Fruit fly (Drosophila melanogaster) whole organism, embryonic: Measurements from ENCODE around the gene Jhbp16.

Source experiments
- Blimp-1 ChIP-seq: fragments of 200-800 bp; sonication (Bioruptor generic); optimal IDR thresholded peaks from 3 replicates; lab custom pipeline; 2018; ENCODE audit warnings: missing biosample characterization, missing genetic modification characterization, mild to moderate bottlenecking, moderate library complexity, missing genetic modification reagents
- CG10321 ChIP-seq: fragments of 200-800 bp; sonication (Bioruptor generic); IDR thresholded peaks from 2 replicates; pipeline ENCODE4 v1.3.6; 2022; ENCODE audit warnings: missing biosample characterization, missing genetic modification characterization
- CG15601 ChIP-seq: fragments of 200-800 bp; sonication (Bioruptor generic); optimal IDR thresholded peaks from 3 replicates; lab custom pipeline; 2019; ENCODE audit warnings: missing biosample characterization, mild to moderate bottlenecking, missing genetic modification characterization, moderate library complexity
- CG15696 ChIP-seq: fragments of 200-800 bp; sonication (Bioruptor generic); optimal IDR thresholded peaks from 2 replicates; lab custom pipeline; 2019; ENCODE audit warnings: missing biosample characterization, mild to moderate bottlenecking, missing genetic modification characterization, moderate library complexity
- CG1647 ChIP-seq: fragments of 200-800 bp; sonication (Bioruptor generic); optimal IDR thresholded peaks from 3 replicates; lab custom pipeline; 2016; ENCODE audit warnings: missing biosample characterization, missing genetic modification characterization
- CG17612 ChIP-seq: fragments of 200-800 bp; sonication (Bioruptor generic); IDR thresholded peaks from 2 replicates; pipeline ENCODE4 v1.3.6; 2022; ENCODE audit warnings: missing biosample characterization, missing genetic modification characterization
- CG31365 ChIP-seq: fragments of 200-800 bp; sonication (Bioruptor generic); optimal IDR thresholded peaks from 2 replicates; lab custom pipeline; 2018; ENCODE audit warnings: missing biosample characterization, mild to moderate bottlenecking, missing genetic modification characterization
- CG33557 ChIP-seq: fragments of 200-800 bp; sonication (Bioruptor generic); optimal IDR thresholded peaks from 2 replicates; lab custom pipeline; 2019; ENCODE audit warnings: missing biosample characterization, mild to moderate bottlenecking, missing genetic modification characterization, moderate library complexity
- CG34422 ChIP-seq: fragments of 200-800 bp; sonication (Bioruptor generic); IDR thresholded peaks from 3 replicates; pipeline ENCODE4 v1.3.6; 2022; ENCODE audit warnings: missing biosample characterization, missing genetic modification characterization
- CG3995 ChIP-seq: fragments of 200-800 bp; sonication (Bioruptor generic); optimal IDR thresholded peaks from 3 replicates; lab custom pipeline; 2016; ENCODE audit warnings: missing biosample characterization, missing genetic modification characterization
- CG6654 ChIP-seq: fragments of 200-800 bp; sonication (Bioruptor generic); optimal IDR thresholded peaks from 2 replicates; lab custom pipeline; 2017; ENCODE audit warnings: missing biosample characterization, mild to moderate bottlenecking, missing genetic modification characterization
- CG7271 ChIP-seq: fragments of 200-800 bp; sonication (Bioruptor generic); optimal IDR thresholded peaks from 2 replicates; lab custom pipeline; 2018; ENCODE audit warnings: missing biosample characterization, mild to moderate bottlenecking, missing genetic modification characterization, moderate library complexity
- CG7963 ChIP-seq: fragments of 200-800 bp; sonication (Bioruptor generic); IDR thresholded peaks from 3 replicates; pipeline ENCODE4 v1.3.6; 2022; ENCODE audit warnings: missing biosample characterization, missing genetic modification characterization; ENCODE audit not compliant: partially characterized antibody
- CG9932 ChIP-seq: fragments of 200-800 bp; sonication (Bioruptor generic); IDR thresholded peaks from 2 replicates; pipeline ENCODE4 v1.3.6; 2022; ENCODE audit warnings: missing biosample characterization, missing genetic modification characterization
- CHES-1-like ChIP-seq: fragments of 200-800 bp; sonication (Bioruptor generic); optimal IDR thresholded peaks from 2 replicates; lab custom pipeline; 2016; ENCODE audit warnings: missing biosample characterization, missing genetic modification characterization
- Camta ChIP-seq: fragments of 200-800 bp; sonication (Bioruptor generic); optimal IDR thresholded peaks from 2 replicates; lab custom pipeline; 2016; ENCODE audit warnings: missing biosample characterization, missing genetic modification characterization
- CkIIα-i1 ChIP-seq: fragments of 200-800 bp; sonication (Bioruptor generic); IDR thresholded peaks from 2 replicates; pipeline ENCODE4 v1.3.6; 2022; ENCODE audit warnings: missing biosample characterization, missing genetic modification characterization
- Dbx ChIP-seq: fragments of 200-800 bp; sonication (Bioruptor generic); IDR thresholded peaks from 3 replicates; pipeline ENCODE4 v1.3.6; 2022; ENCODE audit warnings: missing biosample characterization, missing genetic modification characterization
- Deaf1 ChIP-seq: fragments of 200-800 bp; optimal IDR thresholded peaks from 3 replicates; lab custom pipeline; 2019; ENCODE audit warnings: missing biosample characterization, mild to moderate bottlenecking, missing genetic modification characterization, moderate library complexity
- Dp ChIP-seq: fragments of 200-800 bp; sonication (Bioruptor generic); optimal IDR thresholded peaks from 2 replicates; lab custom pipeline; 2018; ENCODE audit warnings: missing biosample characterization, mild to moderate bottlenecking, missing genetic modification characterization, moderate library complexity
- E2f2 ChIP-seq: fragments of 200-800 bp; sonication (Bioruptor generic); IDR thresholded peaks from 2 replicates; pipeline ENCODE4 v1.3.6; 2022; ENCODE audit warnings: missing biosample characterization, missing genetic modification characterization
- Ets65A ChIP-seq: fragments of 200-800 bp; sonication (Bioruptor generic); peaks from one replicate; lab custom pipeline; 2016; ENCODE audit warnings: missing biosample characterization, missing genetic modification characterization
- Ets97D ChIP-seq: fragments of 200-800 bp; sonication (Bioruptor generic); optimal IDR thresholded peaks from 3 replicates; lab custom pipeline; 2016; ENCODE audit warnings: missing biosample characterization, missing genetic modification characterization
- Mes4 ChIP-seq: fragments of 200-800 bp; sonication (Bioruptor generic); optimal IDR thresholded peaks from 2 replicates; lab custom pipeline; 2016; ENCODE audit warnings: missing biosample characterization, missing genetic modification characterization
- Scr ChIP-seq: fragments of 200-800 bp; sonication (Bioruptor generic); IDR thresholded peaks from 2 replicates; pipeline ENCODE4 v1.3.6; 2022; ENCODE audit warnings: missing biosample characterization, missing genetic modification characterization; ENCODE audit not compliant: partially characterized antibody
- Tbp ChIP-seq: fragments of >200 bp; optimal IDR thresholded peaks from 2 replicates; lab custom pipeline; 2018; ENCODE audit warnings: missing biosample characterization, missing genetic modification characterization
- Xrp1 ChIP-seq: fragments of 200-800 bp; sonication (Bioruptor generic); IDR thresholded peaks from 2 replicates; pipeline ENCODE4 v1.3.6; 2022; ENCODE audit warnings: missing biosample characterization, missing genetic modification characterization
- aop ChIP-seq: fragments of 200-800 bp; sonication (Bioruptor generic); IDR thresholded peaks from 2 replicates; pipeline ENCODE4 v1.3.6; 2022; ENCODE audit warnings: missing biosample characterization, missing genetic modification characterization
- ap ChIP-seq: fragments of 200-800 bp; sonication (Bioruptor generic); IDR thresholded peaks from 2 replicates; pipeline ENCODE4 v1.3.6; 2022; ENCODE audit warnings: missing biosample characterization, missing genetic modification characterization
- btn ChIP-seq: fragments of 200-800 bp; sonication (Bioruptor generic); optimal IDR thresholded peaks from 2 replicates; lab custom pipeline; 2016; ENCODE audit warnings: missing biosample characterization, missing genetic modification characterization
- crol ChIP-seq: fragments of 200-800 bp; sonication (Bioruptor generic); IDR thresholded peaks from 2 replicates; pipeline ENCODE4 v1.3.6; 2022; ENCODE audit warnings: missing biosample characterization, missing genetic modification characterization
- gem ChIP-seq: fragments of 200-800 bp; sonication (Bioruptor generic); optimal IDR thresholded peaks from 2 replicates; lab custom pipeline; 2019; ENCODE audit warnings: missing biosample characterization, mild to moderate bottlenecking, missing genetic modification characterization, moderate library complexity
- kni ChIP-seq: fragments of 200-800 bp; sonication (Bioruptor generic); optimal IDR thresholded peaks from 3 replicates; lab custom pipeline; 2017; ENCODE audit warnings: mild to moderate bottlenecking, missing biosample characterization, missing genetic modification reagents, missing genetic modification characterization
- maf-S ChIP-seq: fragments of 200-800 bp; sonication (Bioruptor generic); optimal IDR thresholded peaks from 2 replicates; lab custom pipeline; 2016; ENCODE audit warnings: missing biosample characterization, missing genetic modification characterization
- nmo ChIP-seq: fragments of 200-800 bp; sonication (Bioruptor generic); optimal IDR thresholded peaks from 2 replicates; lab custom pipeline; 2018; ENCODE audit warnings: missing biosample characterization, mild to moderate bottlenecking, missing genetic modification characterization, moderate library complexity
- oc ChIP-seq: fragments of 200-800 bp; sonication (Bioruptor generic); optimal IDR thresholded peaks from 2 replicates; lab custom pipeline; 2018; ENCODE audit warnings: missing biosample characterization, mild to moderate bottlenecking, missing genetic modification characterization, moderate library complexity
- org-1 ChIP-seq: fragments of 200-800 bp; sonication (Bioruptor generic); optimal IDR thresholded peaks from 2 replicates; lab custom pipeline; 2017; ENCODE audit warnings: missing biosample characterization, missing genetic modification characterization
- pan ChIP-seq, 4 experiments: fragments of >200 bp in 3 of 4; fragments of 200-800 bp in 1 of 4; sonication (Bioruptor generic) in 1 of 4; optimal IDR thresholded peaks in 3 of 4; IDR thresholded peaks in 1 of 4; 2 replicates each; pipeline versions ENCODE4 v1.3.6 to Lab custom; 2017 to 2022; ENCODE audit warnings: missing biosample characterization in 2 of 4, missing genetic modification characterization in 2 of 4, mixed read lengths in 1 of 4
- prd ChIP-seq, 3 experiments: fragments of >200 bp in 2 of 3; fragments of 200-800 bp in 1 of 3; sonication (Bioruptor generic) in 1 of 3; optimal IDR thresholded peaks in 2 of 3; IDR thresholded peaks in 1 of 3; 2 replicates in 2 of 3; 3 replicates in 1 of 3; pipeline versions ENCODE4 v1.3.6 to Lab custom; 2017 to 2022; ENCODE audit warnings: missing biosample characterization in 1 of 3, missing genetic modification characterization in 1 of 3
- ro ChIP-seq: fragments of 200-800 bp; sonication (Bioruptor generic); IDR thresholded peaks from 2 replicates; pipeline ENCODE4 v1.3.6; 2022; ENCODE audit warnings: missing biosample characterization, missing genetic modification characterization
- sisA ChIP-seq: fragments of 200-800 bp; sonication (Bioruptor generic); IDR thresholded peaks from 2 replicates; pipeline ENCODE4 v1.3.6; 2022; ENCODE audit warnings: missing biosample characterization, missing genetic modification characterization
- sqz ChIP-seq: fragments of 200-800 bp; sonication (Bioruptor generic); optimal IDR thresholded peaks from 3 replicates; lab custom pipeline; 2018; ENCODE audit warnings: missing biosample characterization, mild to moderate bottlenecking, missing genetic modification characterization
- stc ChIP-seq: fragments of 200-800 bp; sonication (Bioruptor generic); IDR thresholded peaks from 2 replicates; pipeline ENCODE4 v1.3.6; 2022; ENCODE audit warnings: missing biosample characterization, missing genetic modification characterization
- tgo ChIP-seq: fragments of 200-800 bp; sonication (Bioruptor generic); IDR thresholded peaks from 3 replicates; pipeline ENCODE4 v1.3.6; 2022; ENCODE audit warnings: missing biosample characterization, missing genetic modification characterization
- twi ChIP-seq: fragments of 200-800 bp; optimal IDR thresholded peaks from 2 replicates; lab custom pipeline; 2019; ENCODE audit warnings: missing biosample characterization, mild to moderate bottlenecking, missing genetic modification characterization, moderate library complexity
- vnd ChIP-seq: fragments of 200-800 bp; sonication (Bioruptor generic); IDR thresholded peaks from 3 replicates; pipeline ENCODE4 v1.3.6; 2022; ENCODE audit warnings: missing biosample characterization, missing genetic modification characterization; ENCODE audit not compliant: partially characterized antibody
- vvl ChIP-seq: fragments of 200-800 bp; sonication (Bioruptor generic); IDR thresholded peaks from 2 replicates; pipeline ENCODE4 v1.3.6; 2022; ENCODE audit warnings: missing biosample characterization, missing genetic modification characterization

The Jhbp16 gene

dm6 chr3R:21700458-21700857, 36.3 kb downstream of the Jhbp16 start:
- TF ChIP-seq Blimp-1 (peak; percentile 93), pan (optimal IDR thresholded peaks at IDR 0.05; lab: Kevin White, UChicago) (no peak), pan (GFP tag; optimal IDR thresholded peaks at IDR 0.05 in 1 of 2, IDR thresholded peaks at IDR 0.05 in 1 of 2) (peak in 1 of 2 experiments; percentile 8), CG17612 (GFP tag; lab: Robert Waterston, UW) (no peak), Ets65A (GFP tag; lab: Kevin White, UChicago) (peak; percentile 55), Deaf1 (tag; lab: Kevin White, UChicago) (no peak), vvl (0 out of 2 replicates have a peak, but pooled peaks have one; percentile 9), kni (GFP tag; lab: Kevin White, UChicago) (peak; percentile 6), CG3995 (GFP tag; lab: Kevin White, UChicago) (no peak), crol (GFP tag; lab: Robert Waterston, UW) (peak; percentile 17; the same call in 1 of the 2 replicates)

- TF ChIP-seq Blimp-1 (peak; percentile 70), CG10321 (no peak), sqz (GFP tag; lab: Kevin White, UChicago) (peak; percentile 8), crol (GFP tag; lab: Robert Waterston, UW) (peak; percentile 79), prd (optimal IDR thresholded peaks at IDR 0.05; lab: Kevin White, UChicago) (no peak), prd (GFP tag; IDR thresholded peaks at IDR 0.05; lab: Robert Waterston, UW) (no peak), Deaf1 (tag; lab: Kevin White, UChicago) (no peak), ap (no peak), CG15601 (tag; lab: Kevin White, UChicago) (peak; percentile 12)
These were observed 37.3 kb downstream of the Jhbp16 start for dm6 chr3R:21701529-21701928.

- TF ChIP-seq sisA (GFP tag; lab: Robert Waterston, UW), result no peak
- TF ChIP-seq vnd (GFP tag; lab: Robert Waterston, UW), result no peak
- no peak for TF ChIP-seq Ets97D (GFP tag; lab: Kevin White, UChicago)
- TF ChIP-seq Xrp1 (GFP tag; lab: Robert Waterston, UW), result peak; percentile 17; the same call in 1 of the 2 replicates
- TF ChIP-seq CG15696 (tag; lab: Kevin White, UChicago), result no peak
- no peak for TF ChIP-seq Dp (GFP tag; lab: Kevin White, UChicago)
- TF ChIP-seq CG17612 (GFP tag; lab: Robert Waterston, UW), result no peak
- TF ChIP-seq CG9932, result no peak
- TF ChIP-seq CG7271 (tag; lab: Kevin White, UChicago), result no peak
- TF ChIP-seq CG33557 (GFP tag; lab: Kevin White, UChicago), result no peak
- no peak for TF ChIP-seq CHES-1-like
- TF ChIP-seq twi, result no peak
- no peak for TF ChIP-seq CkIIα-i1 (GFP tag; lab: Robert Waterston, UW)
- TF ChIP-seq Dbx (GFP tag; lab: Robert Waterston, UW), result no peak
- TF ChIP-seq CG7963 (GFP tag; lab: Robert Waterston, UW), result no peak
- TF ChIP-seq stc (GFP tag; lab: Robert Waterston, UW), result no peak
- TF ChIP-seq Mes4, result no peak
- TF ChIP-seq btn (GFP tag; lab: Kevin White, UChicago), result no peak
- TF ChIP-seq E2f2 (GFP tag; lab: Robert Waterston, UW), result no peak; the same call in 1 of the 2 replicates
- peak; percentile 17; the same call in 1 of the 3 replicates for TF ChIP-seq tgo (GFP tag; lab: Robert Waterston, UW)
- peak; percentile 62 for TF ChIP-seq gem (tag; lab: Kevin White, UChicago)
- no peak for TF ChIP-seq Tbp (GFP tag; lab: Kevin White, UChicago)
- TF ChIP-seq ro (GFP tag; lab: Robert Waterston, UW), result no peak
- TF ChIP-seq Camta (GFP tag; lab: Kevin White, UChicago), result no peak
- TF ChIP-seq nmo, result peak; percentile 25
- TF ChIP-seq CG34422 (GFP tag; lab: Robert Waterston, UW), result no peak
- no peak for TF ChIP-seq CG31365
- TF ChIP-seq CG1647 (GFP tag; lab: Kevin White, UChicago), result no peak
- no peak for TF ChIP-seq Scr (GFP tag; lab: Robert Waterston, UW)
- TF ChIP-seq maf-S, result no peak
- TF ChIP-seq org-1, result no peak
- TF ChIP-seq oc (tag; lab: Kevin White, UChicago), result no peak
- no peak for TF ChIP-seq CG6654
- TF ChIP-seq Deaf1 (tag; lab: Kevin White, UChicago), result no peak
- no peak for TF ChIP-seq aop (GFP tag; lab: Robert Waterston, UW)
These were observed 39.2 kb downstream of the Jhbp16 start for dm6 chr3R:21703346-21703745.
